Fruit fly (Drosophila melanogaster): ENCODE measurements around the gene CG4661.

DNA sequence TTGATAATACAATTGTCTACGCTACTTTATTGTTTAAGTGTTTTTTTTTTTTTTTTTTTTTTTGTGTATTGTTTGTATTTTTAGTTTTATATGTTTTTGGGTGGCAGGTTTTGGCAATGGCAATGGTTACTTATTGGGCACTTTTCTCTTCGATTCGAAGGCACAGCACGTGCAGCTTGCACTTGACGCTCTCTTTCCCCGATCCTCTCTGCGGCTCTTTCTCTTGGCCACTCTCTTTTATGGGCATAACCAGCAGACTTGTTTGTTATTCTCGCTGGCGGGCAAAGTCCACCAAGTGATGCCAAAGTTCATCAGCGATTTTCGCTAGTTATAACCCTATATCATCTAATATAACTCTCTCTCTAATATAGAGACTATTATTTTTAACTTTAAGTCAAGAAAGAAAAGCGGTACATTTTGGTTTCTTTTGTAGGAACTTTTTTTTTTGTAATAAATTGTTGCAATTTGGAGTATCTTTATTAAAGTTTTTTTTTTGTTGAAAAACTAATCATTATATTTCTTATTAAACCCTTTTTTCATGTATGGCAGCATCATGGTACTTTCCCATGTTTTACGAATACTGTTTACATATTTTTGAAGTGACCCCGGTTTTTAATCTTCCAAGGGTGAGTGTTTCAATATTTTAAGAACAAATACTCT is 32.8 kb upstream of the CG4661 start:
- TF ChIP-seq insv (optimal IDR thresholded peaks at IDR 0.05) (no peak), Sin3A (optimal IDR thresholded peaks at IDR 0.05) (no peak), psq (optimal IDR thresholded peaks at IDR 0.05) (no peak), ttk (optimal IDR thresholded peaks at IDR 0.05) (no peak)
